Fruit fly (Drosophila melanogaster): Measurements from ENCODE around the gene CG15484.

DNA sequence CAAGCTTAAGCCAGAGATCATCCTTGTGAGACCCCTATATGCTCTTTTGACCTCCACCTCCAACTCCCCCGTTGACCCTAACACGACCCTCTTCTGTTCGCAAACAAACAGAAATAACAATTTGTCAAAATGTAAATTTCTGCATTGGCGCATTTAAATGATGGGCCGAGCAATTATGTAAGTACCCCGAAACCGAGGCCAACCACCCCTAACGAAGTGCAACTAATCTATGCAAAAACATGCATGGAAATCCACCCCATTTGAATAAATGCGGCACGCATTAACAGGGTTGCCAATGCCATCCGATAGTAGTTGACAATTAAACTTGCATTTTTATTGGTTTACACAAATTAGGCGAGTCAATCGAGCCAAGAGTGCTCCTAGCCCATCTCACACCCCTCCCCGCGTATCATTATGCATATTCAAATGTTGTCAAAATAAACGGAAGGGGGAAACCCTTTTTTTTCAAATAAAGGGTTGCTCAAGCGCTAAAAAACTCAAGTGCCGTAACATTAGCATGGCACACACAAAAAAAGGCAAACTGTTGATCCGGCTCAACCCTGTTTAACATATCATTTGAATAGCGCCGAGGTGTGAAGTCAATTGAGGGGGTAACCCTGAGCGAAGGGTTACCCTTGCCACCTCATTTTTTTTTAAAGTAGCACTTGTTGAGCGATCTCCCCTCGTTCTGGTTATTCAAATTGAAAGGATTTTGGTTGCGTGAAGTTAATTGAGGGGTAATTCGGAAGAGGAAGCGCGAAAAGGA lies 25.7 kb downstream of the CG15484 start:
- TF ChIP-seq scrt (GFP tag; optimal IDR thresholded peaks at IDR 0.05) (peak; percentile 89), CG9215 (GFP tag; IDR thresholded peaks at IDR 0.05) (no peak), p53 (GFP tag; optimal IDR thresholded peaks at IDR 0.05) (no peak), lbe (GFP tag; optimal IDR thresholded peaks at IDR 0.05) (no peak), CG9817 (tag; optimal IDR thresholded peaks at IDR 0.05) (no peak), CG10462 (GFP tag; optimal IDR thresholded peaks at IDR 0.05) (no peak), Poxn (GFP tag; IDR thresholded peaks at IDR 0.05) (no peak), Dek (tag; optimal IDR thresholded peaks at IDR 0.05) (no peak), Doc2 (GFP tag; IDR thresholded peaks at IDR 0.05) (no peak)

All from whole organism, embryonic.